Fruit fly (Drosophila melanogaster) whole organism, embryonic: ENCODE data around the gene CG3071.

Source experiments
- Asciz ChIP-seq: fragments of 200-800 bp; sonication (Bioruptor generic); optimal IDR thresholded peaks from 2 replicates; lab custom pipeline; 2017; ENCODE audit warnings: missing biosample characterization, mild to moderate bottlenecking, missing genetic modification characterization, missing genetic modification reagents
- BEAF-32 ChIP-seq: fragments of 200-800 bp; sonication (Bioruptor generic); optimal IDR thresholded peaks from 3 replicates; lab custom pipeline; 2017; ENCODE audit warnings: missing biosample characterization, missing genetic modification characterization, mild to moderate bottlenecking, moderate library complexity, missing genetic modification reagents
- Bgb ChIP-seq: fragments of 200-800 bp; sonication (Bioruptor generic); IDR thresholded peaks from 2 replicates; pipeline ENCODE4 v1.3.6; 2022; ENCODE audit warnings: missing biosample characterization, missing genetic modification characterization; ENCODE audit not compliant: partially characterized antibody
- CG10147 ChIP-seq: fragments of 200-800 bp; sonication (Bioruptor generic); optimal IDR thresholded peaks from 2 replicates; lab custom pipeline; 2019; ENCODE audit warnings: missing biosample characterization, mild to moderate bottlenecking, missing genetic modification characterization, moderate library complexity
- CG1024 ChIP-seq: fragments of 200-800 bp; sonication (Bioruptor generic); IDR thresholded peaks from 2 replicates; pipeline ENCODE4 v1.3.6; 2022; ENCODE audit warnings: missing biosample characterization, missing genetic modification characterization
- CG12104 ChIP-seq: fragments of 200-800 bp; sonication (Bioruptor generic); optimal IDR thresholded peaks from 3 replicates; lab custom pipeline; 2016; ENCODE audit warnings: missing biosample characterization, missing genetic modification characterization
- CG12219 ChIP-seq: fragments of 200-800 bp; sonication (Bioruptor generic); optimal IDR thresholded peaks from 3 replicates; lab custom pipeline; 2018; ENCODE audit warnings: missing biosample characterization, mild to moderate bottlenecking, missing genetic modification characterization
- CG12769 ChIP-seq: fragments of 200-800 bp; sonication (Bioruptor generic); optimal IDR thresholded peaks from 2 replicates; lab custom pipeline; 2019; ENCODE audit warnings: missing biosample characterization, mild to moderate bottlenecking, missing genetic modification characterization, moderate library complexity
- CG12942 ChIP-seq: fragments of 200-800 bp; sonication (Bioruptor generic); optimal IDR thresholded peaks from 3 replicates; lab custom pipeline; 2016; ENCODE audit warnings: missing biosample characterization, missing genetic modification characterization
- CG14014 ChIP-seq: fragments of 200-800 bp; sonication (Bioruptor generic); IDR thresholded peaks from 2 replicates; pipeline ENCODE4 v1.3.6; 2022; ENCODE audit warnings: missing biosample characterization, missing genetic modification characterization
- CG14965 ChIP-seq: fragments of 200-800 bp; sonication (Bioruptor generic); optimal IDR thresholded peaks from 2 replicates; lab custom pipeline; 2016; ENCODE audit warnings: missing biosample characterization, missing genetic modification characterization, borderline replicate concordance
- CG17829 ChIP-seq: fragments of 200-800 bp; optimal IDR thresholded peaks from 2 replicates; lab custom pipeline; 2019; ENCODE audit warnings: missing biosample characterization, mild to moderate bottlenecking, missing genetic modification characterization, moderate library complexity
- CG18011 ChIP-seq: fragments of 200-800 bp; sonication (Bioruptor generic); optimal IDR thresholded peaks from 2 replicates; lab custom pipeline; 2017; ENCODE audit warnings: missing biosample characterization, missing genetic modification characterization, mild to moderate bottlenecking, moderate library complexity, missing genotype
- CG2199 ChIP-seq: fragments of 200-800 bp; sonication (Bioruptor generic); IDR thresholded peaks from 3 replicates; pipeline ENCODE4 v1.3.6; 2022; ENCODE audit warnings: missing biosample characterization, missing genetic modification characterization
- CG32772 ChIP-seq: fragments of 200-800 bp; sonication (Bioruptor generic); IDR thresholded peaks from 2 replicates; pipeline ENCODE4 v1.3.6; 2022; ENCODE audit warnings: missing biosample characterization, missing genetic modification characterization
- CG34376 ChIP-seq: fragments of 200-800 bp; sonication (Bioruptor generic); optimal IDR thresholded peaks from 2 replicates; lab custom pipeline; 2018; ENCODE audit warnings: missing biosample characterization, mild to moderate bottlenecking, missing genetic modification characterization
- CG3726 ChIP-seq: fragments of 200-800 bp; sonication (Bioruptor generic); IDR thresholded peaks from 3 replicates; pipeline ENCODE4, ENCODE4 v1.3.6; 2022; ENCODE audit warnings: missing biosample characterization, missing genetic modification characterization
- CG3847 ChIP-seq: fragments of 200-800 bp; sonication (Bioruptor generic); IDR thresholded peaks from 2 replicates; pipeline ENCODE4 v1.3.6; 2022; ENCODE audit warnings: missing biosample characterization, missing genetic modification characterization
- CG4617 ChIP-seq: fragments of 200-800 bp; sonication (Bioruptor generic); optimal IDR thresholded peaks from 3 replicates; lab custom pipeline; 2016; ENCODE audit warnings: missing biosample characterization, missing genetic modification characterization, borderline replicate concordance
- CG6813 ChIP-seq: fragments of 200-800 bp; sonication (Bioruptor generic); optimal IDR thresholded peaks from 2 replicates; lab custom pipeline; 2017; ENCODE audit warnings: missing biosample characterization, missing genetic modification characterization, mild to moderate bottlenecking, moderate library complexity, missing genetic modification reagents
- CG8359 ChIP-seq: fragments of 200-800 bp; sonication (Bioruptor generic); optimal IDR thresholded peaks from 2 replicates; lab custom pipeline; 2017; ENCODE audit warnings: missing biosample characterization, mild to moderate bottlenecking, missing genetic modification characterization, borderline replicate concordance
- CG8388 ChIP-seq: fragments of 200-800 bp; sonication (Bioruptor generic); optimal IDR thresholded peaks from 2 replicates; lab custom pipeline; 2019; ENCODE audit warnings: missing biosample characterization, mild to moderate bottlenecking, missing genetic modification characterization, moderate library complexity
- CkIIα-i1 ChIP-seq: fragments of 200-800 bp; sonication (Bioruptor generic); IDR thresholded peaks from 2 replicates; pipeline ENCODE4 v1.3.6; 2022; ENCODE audit warnings: missing biosample characterization, missing genetic modification characterization
- D19B ChIP-seq: fragments of 200-800 bp; sonication (Bioruptor generic); optimal IDR thresholded peaks from 2 replicates; lab custom pipeline; 2017; ENCODE audit warnings: missing biosample characterization, mild to moderate bottlenecking, missing genetic modification characterization
- Dbx ChIP-seq: fragments of 200-800 bp; sonication (Bioruptor generic); IDR thresholded peaks from 3 replicates; pipeline ENCODE4 v1.3.6; 2022; ENCODE audit warnings: missing biosample characterization, missing genetic modification characterization
- E2f2 ChIP-seq: fragments of 200-800 bp; sonication (Bioruptor generic); IDR thresholded peaks from 2 replicates; pipeline ENCODE4 v1.3.6; 2022; ENCODE audit warnings: missing biosample characterization, missing genetic modification characterization
- Fer1 ChIP-seq: fragments of 200-800 bp; sonication (Bioruptor generic); optimal IDR thresholded peaks from 2 replicates; lab custom pipeline; 2017; ENCODE audit warnings: missing biosample characterization, mild to moderate bottlenecking, missing genetic modification characterization
- Hand ChIP-seq: fragments of 200-800 bp; sonication (Bioruptor generic); optimal IDR thresholded peaks from 2 replicates; lab custom pipeline; 2017; ENCODE audit warnings: mild to moderate bottlenecking, missing biosample characterization, missing genetic modification reagents, missing genetic modification characterization
- Hey ChIP-seq: fragments of 200-800 bp; sonication (Bioruptor generic); optimal IDR thresholded peaks from 3 replicates; lab custom pipeline; 2018; ENCODE audit warnings: missing biosample characterization, mild to moderate bottlenecking, missing genetic modification characterization
- NfI ChIP-seq: fragments of 200-800 bp; sonication (Bioruptor generic); optimal IDR thresholded peaks from 3 replicates; lab custom pipeline; 2018; ENCODE audit warnings: missing biosample characterization, mild to moderate bottlenecking, missing genetic modification characterization, moderate library complexity
- Side ChIP-seq: fragments of 200-800 bp; sonication (Bioruptor generic); optimal IDR thresholded peaks from 2 replicates; lab custom pipeline; 2016; ENCODE audit warnings: missing biosample characterization, missing genetic modification characterization
- Six4 ChIP-seq: fragments of 200-800 bp; sonication (Bioruptor generic); optimal IDR thresholded peaks from 2 replicates; lab custom pipeline; 2016; ENCODE audit warnings: missing biosample characterization, missing genetic modification characterization
- Sry-β ChIP-seq: fragments of 200-800 bp; sonication (Bioruptor generic); optimal IDR thresholded peaks from 2 replicates; lab custom pipeline; 2018; ENCODE audit warnings: missing biosample characterization, mild to moderate bottlenecking, missing genetic modification characterization, moderate library complexity
- Usf ChIP-seq: fragments of 200-800 bp; sonication (Bioruptor generic); optimal IDR thresholded peaks from 2 replicates; lab custom pipeline; 2017; ENCODE audit warnings: missing genotype, missing biosample characterization, missing genetic modification characterization
- ab ChIP-seq: fragments of 200-800 bp; sonication (Bioruptor generic); optimal IDR thresholded peaks from 2 replicates; lab custom pipeline; 2016; ENCODE audit warnings: missing biosample characterization, missing genetic modification characterization
- dysf ChIP-seq: fragments of 200-800 bp; sonication (Bioruptor generic); IDR thresholded peaks from 3 replicates; pipeline ENCODE4 v1.3.6; 2022; ENCODE audit warnings: missing biosample characterization, missing genetic modification characterization
- fd3F ChIP-seq: fragments of 200-800 bp; sonication (Bioruptor generic); optimal IDR thresholded peaks from 2 replicates; lab custom pipeline; 2018; ENCODE audit warnings: missing biosample characterization, mild to moderate bottlenecking, missing genetic modification characterization, moderate library complexity
- fu2 ChIP-seq: fragments of 200-800 bp; sonication (Bioruptor generic); optimal IDR thresholded peaks from 2 replicates; lab custom pipeline; 2016; ENCODE audit warnings: missing biosample characterization, missing genetic modification characterization
- gcm ChIP-seq: fragments of 200-800 bp; sonication (Bioruptor generic); optimal IDR thresholded peaks from 2 replicates; lab custom pipeline; 2019; ENCODE audit warnings: missing biosample characterization, mild to moderate bottlenecking, missing genetic modification characterization, moderate library complexity
- hbn ChIP-seq: fragments of 200-800 bp; sonication (Bioruptor generic); IDR thresholded peaks from 2 replicates; pipeline ENCODE4 v1.3.6; 2022; ENCODE audit warnings: missing biosample characterization, missing genetic modification characterization; ENCODE audit not compliant: partially characterized antibody
- her ChIP-seq: fragments of 200-800 bp; sonication (Bioruptor generic); optimal IDR thresholded peaks from 2 replicates; lab custom pipeline; 2016; ENCODE audit warnings: missing biosample characterization, missing genetic modification characterization
- kay ChIP-seq: fragments of 200-800 bp; sonication (Bioruptor generic); optimal IDR thresholded peaks from 2 replicates; lab custom pipeline; 2016; ENCODE audit warnings: missing biosample characterization, missing genetic modification characterization
- pb ChIP-seq: fragments of 200-800 bp; sonication (Bioruptor generic); optimal IDR thresholded peaks from 3 replicates; lab custom pipeline; 2016; ENCODE audit warnings: missing biosample characterization, missing genetic modification characterization
- peb ChIP-seq: fragments of 200-800 bp; sonication (Bioruptor generic); IDR thresholded peaks from 2 replicates; pipeline ENCODE4 v1.3.6; 2022; ENCODE audit warnings: missing biosample characterization, missing genetic modification characterization
- pzg ChIP-seq: fragments of 200-800 bp; sonication (Bioruptor generic); optimal IDR thresholded peaks from 3 replicates; lab custom pipeline; 2018; ENCODE audit warnings: missing biosample characterization, mild to moderate bottlenecking, missing genetic modification characterization, moderate library complexity
- slp2 ChIP-seq: fragments of 200-800 bp; sonication (Bioruptor generic); optimal IDR thresholded peaks from 2 replicates; lab custom pipeline; 2016; ENCODE audit warnings: missing biosample characterization, missing genetic modification characterization
- vnd ChIP-seq: fragments of 200-800 bp; sonication (Bioruptor generic); IDR thresholded peaks from 3 replicates; pipeline ENCODE4 v1.3.6; 2022; ENCODE audit warnings: missing biosample characterization, missing genetic modification characterization; ENCODE audit not compliant: partially characterized antibody
- zf30C ChIP-seq: fragments of 200-800 bp; sonication (Bioruptor generic); optimal IDR thresholded peaks from 3 replicates; lab custom pipeline; 2018; ENCODE audit warnings: missing biosample characterization, mild to moderate bottlenecking, missing genetic modification characterization

The CG3071 gene

dm6 chrX:2297428-2298200 is 35.0 kb downstream of the CG3071 start (continued):
- TF ChIP-seq pb (peak; percentile 99), Hey (tag; lab: Kevin White, UChicago) (peak; percentile 94), Usf (GFP tag; lab: Kevin White, UChicago) (peak; percentile 95), Side (GFP tag; lab: Kevin White, UChicago) (peak; percentile 99), CG2199 (peak; percentile 99), NfI (GFP tag; lab: Kevin White, UChicago) (peak; percentile 99), slp2 (GFP tag; lab: Kevin White, UChicago) (peak; percentile 99), dysf (GFP tag; lab: Robert Waterston, UW) (peak; percentile 99), zf30C (GFP tag; lab: Kevin White, UChicago) (peak; percentile 10), pzg (GFP tag; lab: Kevin White, UChicago) (peak; percentile 33), peb (GFP tag; lab: Robert Waterston, UW) (peak; percentile 97), fd3F (peak; percentile 96), ab (GFP tag; lab: Kevin White, UChicago) (peak; percentile 97), her (peak; percentile 98), CG17829 (tag; lab: Kevin White, UChicago) (peak; percentile 97), CG8388 (GFP tag; lab: Kevin White, UChicago) (peak; percentile 98), hbn (GFP tag; lab: Robert Waterston, UW) (no peak), CG10147 (GFP tag; lab: Kevin White, UChicago) (peak; percentile 97), CG32772 (GFP tag; lab: Robert Waterston, UW) (peak; percentile 99), E2f2 (peak; percentile 87), kay (GFP tag; lab: Kevin White, UChicago) (peak; percentile 97), CG34376 (GFP tag; lab: Kevin White, UChicago) (peak; percentile 92), gcm (GFP tag; lab: Kevin White, UChicago) (peak; percentile 97), CG18011 (GFP tag; lab: Kevin White, UChicago) (peak; percentile 88), Hand (GFP tag; lab: Kevin White, UChicago) (peak; percentile 97), CG12219 (GFP tag; lab: Kevin White, UChicago) (peak; percentile 99), CG1024 (GFP tag; lab: Robert Waterston, UW) (peak; percentile 96), CG8359 (GFP tag; lab: Kevin White, UChicago) (peak; percentile 94), CG14965 (GFP tag; lab: Kevin White, UChicago) (peak; percentile 90), CG4617 (GFP tag; lab: Kevin White, UChicago) (peak; percentile 99), CG12769 (peak; percentile 99), Sry-β (GFP tag; lab: Kevin White, UChicago) (peak; percentile 68), CG14014 (GFP tag; lab: Robert Waterston, UW) (peak; percentile 98), CG3847 (GFP tag; lab: Robert Waterston, UW) (peak; percentile 98), CG12942 (peak; percentile 99), Six4 (peak; percentile 99), Bgb (GFP tag; lab: Robert Waterston, UW) (no peak; the same call in 1 of the 2 replicates), vnd (GFP tag; lab: Robert Waterston, UW) (no peak), CG3726 (GFP tag; lab: Robert Waterston, UW) (peak; percentile 97), fu2 (GFP tag; lab: Kevin White, UChicago) (peak; percentile 98), CG12104 (GFP tag; lab: Kevin White, UChicago) (peak; percentile 96), Dbx (GFP tag; lab: Robert Waterston, UW) (peak; percentile 96), BEAF-32 (GFP tag; lab: Kevin White, UChicago) (peak; percentile 17), Fer1 (GFP tag; lab: Kevin White, UChicago) (peak; percentile 98), CkIIα-i1 (peak; percentile 95), CG6813 (GFP tag; lab: Kevin White, UChicago) (peak; percentile 98), Asciz (GFP tag; lab: Kevin White, UChicago) (peak; percentile 99), D19B (GFP tag; lab: Kevin White, UChicago) (peak; percentile 89)
